Worm (Caenorhabditis elegans): ENCODE results near the gene egl-43.

The egl-43 gene

ce11 chrII:9943837-9944236, 11.1 kb upstream of the egl-43 start, which contains the start of gene flad-1:
Gene flad-1, plus strand, starts transcription at chrII:9944137.
- TF ChIP-seq ceh-88 (GFP tag; IDR thresholded peaks at IDR 0.05): no peak
- TF ChIP-seq ztf-11 (tag; optimal IDR thresholded peaks at IDR 0.05): no peak
- no peak for TF ChIP-seq sox-4 (tag; optimal IDR thresholded peaks at IDR 0.05)
- no peak for TF ChIP-seq hlh-17 (GFP tag; optimal IDR thresholded peaks at IDR 0.05; ENCODE audit: borderline replicate concordance)
- TF ChIP-seq unc-86 (tag; optimal IDR thresholded peaks at IDR 0.05): no peak
- TF ChIP-seq pag-3 (tag; optimal IDR thresholded peaks at IDR 0.05; ENCODE audit: borderline replicate concordance, insufficient read depth): no peak
- no peak for TF ChIP-seq rnt-1 (tag; optimal IDR thresholded peaks at IDR 0.05)
- TF ChIP-seq zip-4 (GFP tag; optimal IDR thresholded peaks at IDR 0.05): no peak
- no peak for TF ChIP-seq fkh-8 (tag; optimal IDR thresholded peaks at IDR 0.05)
- TF ChIP-seq nhr-84 (tag; optimal IDR thresholded peaks at IDR 0.05): no peak

ce11 chrII:9948662-9949061, 6.3 kb upstream of the egl-43 start:
- TF ChIP-seq unc-86 (tag; optimal IDR thresholded peaks at IDR 0.05) (no peak), unc-98 (GFP tag; IDR thresholded peaks at IDR 0.05) (no peak), irx-1 (tag; optimal IDR thresholded peaks at IDR 0.05) (no peak), fkh-10 (GFP tag; optimal IDR thresholded peaks at IDR 0.05) (no peak), nhr-76 (tag; optimal IDR thresholded peaks at IDR 0.05) (no peak), ceh-82 (tag; optimal IDR thresholded peaks at IDR 0.05) (no peak), skn-1 (tag; optimal IDR thresholded peaks at IDR 0.05) (no peak), grh-1 (GFP tag; IDR thresholded peaks at IDR 0.05) (no peak), nhr-12 (tag; optimal IDR thresholded peaks at IDR 0.05) (no peak), ama-1 (optimal IDR thresholded peaks at IDR 0.05) (no peak), C34B4.2 (tag; optimal IDR thresholded peaks at IDR 0.05) (no peak), Y116A8C.19 (tag; optimal IDR thresholded peaks at IDR 0.05; ENCODE audit: borderline replicate concordance) (no peak), jun-1 (tag; optimal IDR thresholded peaks at IDR 0.05) (no peak), isw-1 (GFP tag; IDR thresholded peaks at IDR 0.05) (no peak)

ce11 chrII:9951846-9952245, 3.1 kb upstream of the egl-43 start:
- peak; percentile 53 for TF ChIP-seq fkh-8 (tag; optimal IDR thresholded peaks at IDR 0.05)
- no peak for TF ChIP-seq nhr-90 (tag; optimal IDR thresholded peaks at IDR 0.05; ENCODE audit: poor library complexity)
- peak; percentile 17 for TF ChIP-seq nhr-71 (tag; optimal IDR thresholded peaks at IDR 0.05)
- TF ChIP-seq hpl-2 (GFP tag; optimal IDR thresholded peaks at IDR 0.05): no peak
- TF ChIP-seq hlh-4 (tag; optimal IDR thresholded peaks at IDR 0.05): peak; percentile 62
- TF ChIP-seq jun-1 (tag; optimal IDR thresholded peaks at IDR 0.05): no peak

- TF ChIP-seq ama-1 (optimal IDR thresholded peaks at IDR 0.05) (no peak), fkh-8 (tag; optimal IDR thresholded peaks at IDR 0.05) (peak; percentile 36), lin-14 (GFP tag; optimal IDR thresholded peaks at IDR 0.05) (no peak)
Observed at ce11 chrII:9956116-9956515, 1.1 kb downstream of the egl-43 start.

ce11 chrII:9960127-9960526, 5.1 kb downstream of the egl-43 start:
- TF ChIP-seq nhr-19 (GFP tag; conservative IDR thresholded peaks at IDR 0.05) (no peak), nhr-12 (tag; optimal IDR thresholded peaks at IDR 0.05) (no peak), jun-1 (tag; optimal IDR thresholded peaks at IDR 0.05) (no peak), C04F5.9 (tag; optimal IDR thresholded peaks at IDR 0.05) (no peak), hlh-17 (GFP tag; optimal IDR thresholded peaks at IDR 0.05; ENCODE audit: borderline replicate concordance) (no peak), rnt-1 (tag; optimal IDR thresholded peaks at IDR 0.05) (no peak), lir-3 (tag; optimal IDR thresholded peaks at IDR 0.05; ENCODE audit: poor library complexity) (no peak), snpc-4 (tag; optimal IDR thresholded peaks at IDR 0.05) (no peak), mdl-1 (tag; optimal IDR thresholded peaks at IDR 0.05) (no peak), unc-30 (tag; optimal IDR thresholded peaks at IDR 0.05) (no peak), C34B4.2 (tag; optimal IDR thresholded peaks at IDR 0.05) (no peak), ces-1 (GFP tag; optimal IDR thresholded peaks at IDR 0.05) (no peak), lin-13 (GFP tag; optimal IDR thresholded peaks at IDR 0.05) (no peak)
